Fruit fly (Drosophila melanogaster) whole organism, adult: ENCODE results near the gene CG17344.

Experiments
- CG11617 ChIP-seq: fragments of 200-800 bp; sonication (Bioruptor generic); optimal IDR thresholded peaks from 2 replicates; lab custom pipeline; 2017; ENCODE audit warnings: mild to moderate bottlenecking, missing biosample characterization, missing genetic modification reagents, missing genetic modification characterization
- CG12768 ChIP-seq: fragments of 200-800 bp; sonication (Bioruptor generic); optimal IDR thresholded peaks from 2 replicates; lab custom pipeline; 2017; ENCODE audit warnings: missing biosample characterization, missing genetic modification characterization, mild to moderate bottlenecking, moderate library complexity, missing genetic modification reagents
- CG14711 ChIP-seq: fragments of 200-800 bp; sonication (Bioruptor generic); optimal IDR thresholded peaks from 2 replicates; lab custom pipeline; 2018; ENCODE audit warnings: missing biosample characterization, mild to moderate bottlenecking, missing genetic modification characterization, moderate library complexity
- CG1620 ChIP-seq: fragments of 200-800 bp; sonication (Bioruptor generic); optimal IDR thresholded peaks from 2 replicates; lab custom pipeline; 2016; ENCODE audit warnings: missing biosample characterization, missing genetic modification characterization
- CG33017 ChIP-seq: fragments of 200-800 bp; sonication (Bioruptor generic); optimal IDR thresholded peaks from 2 replicates; lab custom pipeline; 2018; ENCODE audit warnings: missing biosample characterization, mild to moderate bottlenecking, missing genetic modification characterization, moderate library complexity
- CG5204 ChIP-seq: fragments of 200-800 bp; sonication (Bioruptor generic); optimal IDR thresholded peaks from 2 replicates; lab custom pipeline; 2016; ENCODE audit warnings: missing biosample characterization, missing genetic modification characterization
- CG7045 ChIP-seq: fragments of 200-800 bp; sonication (Bioruptor generic); optimal IDR thresholded peaks from 2 replicates; lab custom pipeline; 2017; ENCODE audit warnings: missing biosample characterization, mild to moderate bottlenecking, missing genetic modification characterization
- CG7101 ChIP-seq: fragments of 200-800 bp; sonication (Bioruptor generic); optimal IDR thresholded peaks from 2 replicates; lab custom pipeline; 2018; ENCODE audit warnings: missing biosample characterization, mild to moderate bottlenecking, missing genetic modification characterization, moderate library complexity
- Clk ChIP-seq: fragments of 200-800 bp; sonication (Bioruptor generic); optimal IDR thresholded peaks from 2 replicates; lab custom pipeline; 2017; ENCODE audit warnings: missing biosample characterization, missing genetic modification characterization
- Crg-1 ChIP-seq: fragments of 200-800 bp; sonication (Bioruptor generic); optimal IDR thresholded peaks from 2 replicates; lab custom pipeline; 2016; ENCODE audit warnings: missing biosample characterization, missing genetic modification characterization
- Hr96 ChIP-seq: fragments of 200-800 bp; sonication (Bioruptor generic); optimal IDR thresholded peaks from 2 replicates; lab custom pipeline; 2016; ENCODE audit warnings: missing biosample characterization, missing genetic modification characterization
- Mnt ChIP-seq: fragments of 200-800 bp; sonication (Bioruptor generic); optimal IDR thresholded peaks from 2 replicates; lab custom pipeline; 2016; ENCODE audit warnings: missing biosample characterization, mild to moderate bottlenecking, missing genetic modification characterization
- bab1 ChIP-seq: fragments of 200-800 bp; sonication (Bioruptor generic); optimal IDR thresholded peaks from 3 replicates; lab custom pipeline; 2019; ENCODE audit warnings: missing biosample characterization, mild to moderate bottlenecking, missing genetic modification characterization, moderate library complexity
- cic ChIP-seq: fragments of 200-800 bp; sonication (Bioruptor generic); optimal IDR thresholded peaks from 2 replicates; lab custom pipeline; 2017; ENCODE audit warnings: missing biosample characterization, mild to moderate bottlenecking, missing genetic modification characterization, moderate library complexity
- cnc ChIP-seq, 2 experiments: fragments of >200 bp; optimal IDR thresholded peaks; 2 replicates each; lab custom pipeline; 2017
- kay ChIP-seq: fragments of 200-800 bp; sonication (Bioruptor generic); peaks from one replicate; lab custom pipeline; 2016; ENCODE audit warnings: missing biosample characterization, missing genetic modification characterization, borderline replicate concordance
- ovo ChIP-seq: fragments of 200-800 bp; sonication (Bioruptor generic); optimal IDR thresholded peaks from 2 replicates; lab custom pipeline; 2016; ENCODE audit warnings: missing biosample characterization, missing genetic modification characterization
- pad ChIP-seq: fragments of 200-800 bp; sonication (Bioruptor generic); optimal IDR thresholded peaks from 3 replicates; lab custom pipeline; 2017; ENCODE audit warnings: missing biosample characterization, missing genetic modification characterization, mild to moderate bottlenecking, moderate library complexity, missing genetic modification reagents
- tj ChIP-seq: fragments of 200-800 bp; sonication (Bioruptor generic); optimal IDR thresholded peaks from 3 replicates; lab custom pipeline; 2017; ENCODE audit warnings: missing biosample characterization, mild to moderate bottlenecking, missing genetic modification characterization, moderate library complexity
- toe ChIP-seq: fragments of 200-800 bp; sonication (Bioruptor generic); optimal IDR thresholded peaks from 2 replicates; lab custom pipeline; 2016; ENCODE audit warnings: missing biosample characterization, missing genetic modification characterization

The CG17344 gene

dm6 chr2L:19111137-19111536 lies 9.3 kb downstream of the CG17344 start:
- TF ChIP-seq cnc (optimal IDR thresholded peaks at IDR 0.05; lab: Kevin White, UChicago), result no peak
- TF ChIP-seq Mnt (GFP tag; lab: Kevin White, UChicago), result no peak
- no peak for TF ChIP-seq Crg-1 (GFP tag; lab: Kevin White, UChicago)
- TF ChIP-seq CG12768 (GFP tag; lab: Kevin White, UChicago), result no peak
- TF ChIP-seq CG5204 (GFP tag; lab: Kevin White, UChicago), result no peak
- no peak for TF ChIP-seq CG33017 (tag; lab: Kevin White, UChicago)
- TF ChIP-seq ovo (GFP tag; lab: Kevin White, UChicago), result no peak
- TF ChIP-seq CG7101 (tag; lab: Kevin White, UChicago), result no peak
- TF ChIP-seq cic, result no peak
- TF ChIP-seq CG1620, result no peak
- no peak for TF ChIP-seq bab1 (GFP tag; lab: Kevin White, UChicago)
- no peak for TF ChIP-seq tj (GFP tag; lab: Kevin White, UChicago)
- no peak for TF ChIP-seq Hr96 (GFP tag; lab: Kevin White, UChicago)
- no peak for TF ChIP-seq pad (GFP tag; lab: Kevin White, UChicago)
- no peak for TF ChIP-seq CG7045 (GFP tag; lab: Kevin White, UChicago)
- no peak for TF ChIP-seq toe (GFP tag; lab: Kevin White, UChicago)
- TF ChIP-seq Clk (GFP tag; lab: Kevin White, UChicago), result no peak

dm6 chr2L:19111729-19112128 lies 9.9 kb downstream of the CG17344 start:
- TF ChIP-seq CG12768 (GFP tag; lab: Kevin White, UChicago) (no peak), pad (GFP tag; lab: Kevin White, UChicago) (no peak), CG5204 (GFP tag; lab: Kevin White, UChicago) (no peak), ovo (GFP tag; lab: Kevin White, UChicago) (no peak), bab1 (GFP tag; lab: Kevin White, UChicago) (no peak), CG14711 (tag; lab: Kevin White, UChicago) (no peak), CG1620 (no peak), cic (no peak)

- TF ChIP-seq pad (GFP tag; lab: Kevin White, UChicago) (no peak), CG7045 (GFP tag; lab: Kevin White, UChicago) (no peak), Crg-1 (GFP tag; lab: Kevin White, UChicago) (no peak), CG33017 (tag; lab: Kevin White, UChicago) (no peak), cnc (optimal IDR thresholded peaks at IDR 0.05; lab: Kevin White, UChicago) (no peak), CG14711 (tag; lab: Kevin White, UChicago) (no peak), CG1620 (no peak), kay (GFP tag; lab: Kevin White, UChicago) (no peak)
These were observed 10.4 kb downstream of the CG17344 start for dm6 chr2L:19112200-19112599.

dm6 chr2L:19114183-19114776 lies 12.4 kb downstream of the CG17344 start, which contains the start of gene CG10561:
CG10561 (plus strand) TSS chr2L:19114401.
- TF ChIP-seq bab1 (GFP tag; lab: Kevin White, UChicago) (peak; percentile 70), CG5204 (GFP tag; lab: Kevin White, UChicago) (no peak), tj (GFP tag; lab: Kevin White, UChicago) (no peak), cic (no peak), CG1620 (no peak), CG11617 (GFP tag; lab: Kevin White, UChicago) (no peak)

dm6 chr2L:19120196-19120950 lies 18.5 kb downstream of the CG17344 start, which contains the start of gene Ddc:
Ddc (minus strand) TSS chr2L:19120306.
- TF ChIP-seq CG33017 (tag; lab: Kevin White, UChicago) (peak; percentile 3), CG7101 (tag; lab: Kevin White, UChicago) (no peak), CG14711 (tag; lab: Kevin White, UChicago) (no peak), bab1 (GFP tag; lab: Kevin White, UChicago) (no peak), tj (GFP tag; lab: Kevin White, UChicago) (no peak), CG7045 (GFP tag; lab: Kevin White, UChicago) (no peak), pad (GFP tag; lab: Kevin White, UChicago) (no peak)

- TF ChIP-seq CG11617 (GFP tag; lab: Kevin White, UChicago), result peak; percentile 21
- peak; percentile 1 for TF ChIP-seq Clk (GFP tag; lab: Kevin White, UChicago)
- TF ChIP-seq cnc (optimal IDR thresholded peaks at IDR 0.05; lab: Kevin White, UChicago), result no peak
- peak; percentile 1 for TF ChIP-seq CG12768 (GFP tag; lab: Kevin White, UChicago)
- TF ChIP-seq pad (GFP tag; lab: Kevin White, UChicago), result no peak
- TF ChIP-seq CG14711 (tag; lab: Kevin White, UChicago), result no peak
- TF ChIP-seq CG7045 (GFP tag; lab: Kevin White, UChicago), result peak; percentile 14
These were observed 19.1 kb downstream of the CG17344 start for dm6 chr2L:19120984-19121383.
